Fruit fly (Drosophila melanogaster): ENCODE measurements around the gene Ziz.

Ziz gene

DNA sequence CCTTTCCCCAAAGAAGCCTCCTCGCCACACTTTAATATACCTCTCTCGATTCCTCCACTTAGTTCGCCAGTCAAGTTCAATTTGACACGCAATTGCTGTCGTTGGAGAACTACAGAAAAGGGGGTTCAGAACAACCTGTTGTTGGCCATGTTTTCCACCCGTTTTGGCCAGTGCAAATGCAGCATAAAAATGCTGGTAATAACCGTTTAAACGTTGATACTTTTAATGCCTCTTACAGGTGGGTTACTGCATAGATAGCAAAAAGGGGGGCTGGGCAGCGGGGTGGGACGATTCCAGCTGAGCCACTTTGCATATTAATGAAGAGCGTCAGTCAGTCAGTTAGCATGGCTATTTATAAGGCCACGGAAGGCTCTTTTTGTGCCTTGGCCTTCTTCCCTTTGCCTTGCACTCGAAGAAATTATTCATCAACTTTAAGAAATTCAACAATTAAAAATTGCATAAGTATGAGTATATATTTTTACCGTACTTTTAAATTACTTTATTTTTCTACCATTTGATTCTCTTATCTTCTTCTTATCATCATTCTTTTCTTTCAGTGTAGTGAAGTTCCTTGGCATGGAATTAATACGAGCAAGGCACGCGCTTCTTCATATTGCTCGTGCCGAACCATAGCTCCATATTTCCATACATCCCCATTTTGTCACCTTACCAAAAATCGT, 45.1 kb upstream of the Ziz start:
- peak; percentile 3 for TF ChIP-seq br (GFP tag; optimal IDR thresholded peaks at IDR 0.05)
- TF ChIP-seq h (GFP tag; optimal IDR thresholded peaks at IDR 0.05): peak; percentile 22
- TF ChIP-seq fru (GFP tag; optimal IDR thresholded peaks at IDR 0.05): peak; percentile 27
- peak in 1 of 2 experiments; percentile 21 for TF ChIP-seq foxo (GFP tag; optimal IDR thresholded peaks at IDR 0.05)
- TF ChIP-seq Sp1 (GFP tag; optimal IDR thresholded peaks at IDR 0.05): peak; percentile 1
- no peak for TF ChIP-seq pan (optimal IDR thresholded peaks at IDR 0.05)
- peak; percentile 41 for TF ChIP-seq HLH106 (tag; optimal IDR thresholded peaks at IDR 0.05)
- peak; percentile 5 for TF ChIP-seq psq (GFP tag; optimal IDR thresholded peaks at IDR 0.05)
- TF ChIP-seq sv (GFP tag; optimal IDR thresholded peaks at IDR 0.05): no peak

DNA sequence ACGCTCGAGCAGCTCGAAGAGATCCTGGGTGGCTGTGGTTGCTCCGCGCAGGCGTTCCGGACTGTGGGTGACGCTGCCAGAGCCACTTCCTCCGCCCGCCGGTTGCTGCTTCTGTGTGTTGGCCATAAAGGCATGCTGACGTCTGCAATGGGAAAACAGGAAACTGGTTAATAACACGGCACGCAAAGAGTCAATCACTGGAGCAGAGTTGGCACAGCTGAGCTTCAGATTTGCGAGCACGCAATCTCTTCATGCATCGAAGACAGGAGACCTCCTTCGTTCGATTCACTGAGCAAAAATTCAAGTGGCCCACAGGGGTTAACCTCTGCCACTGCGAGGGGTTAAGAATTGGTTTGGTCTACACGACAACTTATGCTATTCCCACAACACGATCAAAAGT, 40.2 kb upstream of the Ziz start:
- TF ChIP-seq dsf (GFP tag; optimal IDR thresholded peaks at IDR 0.05; ENCODE audit: borderline replicate concordance): no peak
- TF ChIP-seq Dif (GFP tag; optimal IDR thresholded peaks at IDR 0.05; ENCODE audit: partially characterized antibody): no peak
- TF ChIP-seq brk (GFP tag; optimal IDR thresholded peaks at IDR 0.05): no peak
- no peak for TF ChIP-seq lola (GFP tag; optimal IDR thresholded peaks at IDR 0.05)
- no peak for TF ChIP-seq CG9705 (GFP tag; optimal IDR thresholded peaks at IDR 0.05)
- TF ChIP-seq Rel (GFP tag; optimal IDR thresholded peaks at IDR 0.05): no peak
- no peak for TF ChIP-seq Rel (tag; optimal IDR thresholded peaks at IDR 0.05)
- TF ChIP-seq Abd-B (GFP tag; optimal IDR thresholded peaks at IDR 0.05): no peak
- TF ChIP-seq fru (GFP tag; optimal IDR thresholded peaks at IDR 0.05): no peak
- TF ChIP-seq pan (optimal IDR thresholded peaks at IDR 0.05): no peak
- no peak for TF ChIP-seq sv (GFP tag; optimal IDR thresholded peaks at IDR 0.05)
- no peak for TF ChIP-seq usp (GFP tag; optimal IDR thresholded peaks at IDR 0.05)
- TF ChIP-seq Dfd (GFP tag; optimal IDR thresholded peaks at IDR 0.05): no peak
- no peak for TF ChIP-seq GATAd (GFP tag; optimal IDR thresholded peaks at IDR 0.05)
- no peak for TF ChIP-seq Myc (optimal IDR thresholded peaks at IDR 0.05)

DNA sequence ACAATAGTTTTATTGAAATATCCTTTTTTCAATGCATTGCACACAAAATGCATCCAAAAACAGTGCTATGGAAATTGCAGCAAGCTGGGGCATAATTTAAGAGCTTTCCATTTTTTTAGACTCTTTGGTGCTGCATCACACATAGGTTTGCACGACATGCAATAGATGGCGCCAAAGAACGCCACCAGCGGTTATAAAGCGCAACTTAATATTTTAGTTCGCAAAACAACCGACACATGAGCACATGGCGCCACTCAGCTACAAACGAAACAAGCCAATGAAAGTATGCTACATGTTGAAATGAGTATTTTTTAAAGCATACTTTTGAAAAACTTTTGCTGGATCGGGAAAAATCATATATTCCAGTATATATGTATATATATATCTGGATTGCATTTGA, 38.8 kb upstream of the Ziz start:
- TF ChIP-seq dmrt93B (GFP tag; optimal IDR thresholded peaks at IDR 0.05): peak; percentile 68
- peak; percentile 97 for TF ChIP-seq Myc (optimal IDR thresholded peaks at IDR 0.05)
- TF ChIP-seq brk (GFP tag; optimal IDR thresholded peaks at IDR 0.05): peak; percentile 73
- no peak for TF ChIP-seq dl (GFP tag; optimal IDR thresholded peaks at IDR 0.05; ENCODE audit: insufficient read depth in 1 of 2, partially characterized antibody in 2 of 2)
- peak; percentile 5 for TF ChIP-seq GATAd (GFP tag; optimal IDR thresholded peaks at IDR 0.05)
- peak in 1 of 2 experiments; percentile 91 for TF ChIP-seq foxo (GFP tag; optimal IDR thresholded peaks at IDR 0.05)
- TF ChIP-seq sv (GFP tag; optimal IDR thresholded peaks at IDR 0.05): peak; percentile 48
- TF ChIP-seq rgr (GFP tag; optimal IDR thresholded peaks at IDR 0.05): peak; percentile 86
- peak; percentile 76 for TF ChIP-seq HLH106 (tag; optimal IDR thresholded peaks at IDR 0.05)
- peak; percentile 47 for TF ChIP-seq dsf (GFP tag; optimal IDR thresholded peaks at IDR 0.05; ENCODE audit: borderline replicate concordance)
- TF ChIP-seq Abd-B (GFP tag; optimal IDR thresholded peaks at IDR 0.05): no peak
- peak; percentile 82 for TF ChIP-seq Jra (GFP tag; optimal IDR thresholded peaks at IDR 0.05)
- no peak for TF ChIP-seq CrebA (GFP tag; optimal IDR thresholded peaks at IDR 0.05; ENCODE audit: borderline replicate concordance)
- TF ChIP-seq fru (GFP tag; optimal IDR thresholded peaks at IDR 0.05): peak; percentile 80
- peak; percentile 85 for TF ChIP-seq ey (GFP tag; optimal IDR thresholded peaks at IDR 0.05)
- TF ChIP-seq Hnf4 (GFP tag; optimal IDR thresholded peaks at IDR 0.05): peak; percentile 87
- no peak for TF ChIP-seq Dfd (GFP tag; optimal IDR thresholded peaks at IDR 0.05)
- no peak for TF ChIP-seq CG32264 (GFP tag; optimal IDR thresholded peaks at IDR 0.05)
- no peak for TF ChIP-seq usp (GFP tag; optimal IDR thresholded peaks at IDR 0.05)
- TF ChIP-seq psq (GFP tag; optimal IDR thresholded peaks at IDR 0.05): peak; percentile 63
- peak; percentile 97 for TF ChIP-seq Hr83 (GFP tag; optimal IDR thresholded peaks at IDR 0.05; ENCODE audit: poor library complexity, severe bottlenecking)
- TF ChIP-seq Sp1 (GFP tag; optimal IDR thresholded peaks at IDR 0.05): peak; percentile 48
- TF ChIP-seq h (GFP tag; optimal IDR thresholded peaks at IDR 0.05): peak; percentile 87
- peak; percentile 88 for TF ChIP-seq br (GFP tag; optimal IDR thresholded peaks at IDR 0.05)
- TF ChIP-seq CG9705 (GFP tag; optimal IDR thresholded peaks at IDR 0.05): peak; percentile 72
- peak; percentile 15 for TF ChIP-seq Mio (GFP tag; optimal IDR thresholded peaks at IDR 0.05)
- TF ChIP-seq Vsx2 (GFP tag; optimal IDR thresholded peaks at IDR 0.05; ENCODE audit: partially characterized antibody): no peak
- no peak for TF ChIP-seq Dif (GFP tag; optimal IDR thresholded peaks at IDR 0.05; ENCODE audit: partially characterized antibody)
- no peak for TF ChIP-seq sage (GFP tag; optimal IDR thresholded peaks at IDR 0.05)
- peak; percentile 80 for TF ChIP-seq jim (GFP tag; optimal IDR thresholded peaks at IDR 0.05)
- TF ChIP-seq Rel (GFP tag; optimal IDR thresholded peaks at IDR 0.05): no peak
- TF ChIP-seq Rel (tag; optimal IDR thresholded peaks at IDR 0.05): peak; percentile 15
- TF ChIP-seq pan (optimal IDR thresholded peaks at IDR 0.05): no peak
- peak; percentile 33 for TF ChIP-seq N (GFP tag; optimal IDR thresholded peaks at IDR 0.05)
- peak; percentile 86 for TF ChIP-seq OdsH (GFP tag; optimal IDR thresholded peaks at IDR 0.05)
- TF ChIP-seq tai (GFP tag; optimal IDR thresholded peaks at IDR 0.05): peak; percentile 89
- no peak for TF ChIP-seq lola (GFP tag; optimal IDR thresholded peaks at IDR 0.05)
- TF ChIP-seq woc (GFP tag; optimal IDR thresholded peaks at IDR 0.05): peak; percentile 7
- TF ChIP-seq Hr78 (GFP tag; optimal IDR thresholded peaks at IDR 0.05): no peak
